Fruit fly (Drosophila melanogaster) whole organism: ENCODE results near the gene Csas.

Experiments used
- CG8478 ChIP-seq: fragments of >200 bp; optimal IDR thresholded peaks from 2 replicates; lab custom pipeline; 2018; ENCODE audit warnings: inconsistent platforms
- Dll ChIP-seq: fragments of >200 bp; optimal IDR thresholded peaks from 2 replicates; lab custom pipeline; 2017
- EcR ChIP-seq, 2 experiments: fragments of >200 bp; optimal IDR thresholded peaks; 2 replicates each; lab custom pipeline; 2017; ENCODE audit warnings: missing biosample characterization in 2 of 2, missing genetic modification characterization in 2 of 2, missing genetic modification reagents in 2 of 2
- pan ChIP-seq: fragments of >200 bp; optimal IDR thresholded peaks from 2 replicates; lab custom pipeline; 2017
- psq ChIP-seq: fragments of >200 bp; optimal IDR thresholded peaks from 2 replicates; lab custom pipeline; 2017
- usp ChIP-seq: fragments of >200 bp; optimal IDR thresholded peaks from 2 replicates; lab custom pipeline; 2017; ENCODE audit warnings: missing biosample characterization, missing genetic modification characterization, mixed read lengths

DNA sequence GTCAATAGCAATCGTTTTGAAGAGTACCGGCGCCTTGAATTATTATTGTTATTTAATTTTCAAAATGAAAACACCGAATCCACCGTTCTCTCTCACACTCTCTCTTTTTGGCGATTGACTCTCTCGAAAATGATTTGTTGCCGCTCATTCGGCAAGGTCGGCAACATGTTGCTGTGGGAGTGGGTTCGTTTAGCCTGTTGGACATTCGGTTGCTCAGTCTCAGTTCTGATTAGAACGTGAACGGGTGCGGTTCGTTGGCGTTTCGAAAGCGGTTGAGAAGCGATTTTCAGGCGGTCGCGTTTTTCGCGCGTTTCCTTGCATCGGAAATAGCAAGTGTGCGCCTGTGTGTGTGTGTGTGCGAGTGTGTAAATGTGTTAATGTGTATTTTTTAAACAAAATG, 49.8 kb downstream of the Csas start, which contains the start of gene Ac76E:
- TF ChIP-seq usp (GFP tag; lab: Kevin White, UChicago) (no peak), psq (no peak), EcR (GFP tag; optimal IDR thresholded peaks at IDR 0.05; lab: Kevin White, UChicago) (no peak), pan (no peak), Dll (lab: Kevin White, UChicago) (no peak), CG8478 (lab: Kevin White, UChicago) (no peak)
